Fruit fly (Drosophila melanogaster): ENCODE results near the gene Vap33.
A peak's percentile ranks its signal among the peaks of the same experiment; 100 is the strongest.

Vap33 gene

DNA sequence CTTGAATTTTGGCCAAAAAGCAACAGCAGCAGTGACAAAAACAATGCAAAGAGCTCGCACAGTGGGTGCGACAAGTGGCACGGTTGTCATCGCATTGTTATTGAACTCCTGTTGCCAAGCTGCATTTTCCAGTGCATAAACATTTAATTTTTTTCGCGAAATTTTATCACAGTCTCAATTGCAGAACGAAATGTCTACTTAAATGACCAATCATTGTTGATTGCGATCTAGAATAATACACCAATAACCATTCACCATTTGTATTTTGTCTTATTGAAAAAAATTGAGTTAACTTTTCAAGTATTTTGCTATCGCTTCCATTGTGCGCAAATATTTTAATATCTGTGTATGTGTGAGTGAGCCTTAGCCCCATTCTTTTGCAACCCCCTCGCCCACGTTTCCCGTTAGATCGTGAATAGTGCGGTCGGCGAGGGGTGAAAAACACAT is 1.4 kb downstream of the Vap33 start (continued):
- TF ChIP-seq cg (GFP tag; optimal IDR thresholded peaks at IDR 0.05): no peak
- TF ChIP-seq br (optimal IDR thresholded peaks at IDR 0.05): no peak
- no peak for TF ChIP-seq CG7357 (GFP tag; IDR thresholded peaks at IDR 0.05)
- no peak for TF ChIP-seq vnd (GFP tag; IDR thresholded peaks at IDR 0.05; ENCODE audit: partially characterized antibody)
- TF ChIP-seq her (GFP tag; optimal IDR thresholded peaks at IDR 0.05): no peak
- TF ChIP-seq CG9215 (GFP tag; IDR thresholded peaks at IDR 0.05): no peak; the same call in none of the 2 replicates
- no peak for TF ChIP-seq seq (GFP tag; IDR thresholded peaks at IDR 0.05)
- no peak for TF ChIP-seq wdn (GFP tag; IDR thresholded peaks at IDR 0.05)
- no peak for TF ChIP-seq CG1602 (GFP tag; optimal IDR thresholded peaks at IDR 0.05)
- TF ChIP-seq B-H1 (GFP tag; IDR thresholded peaks at IDR 0.05): no peak
- no peak for TF ChIP-seq nom (GFP tag; optimal IDR thresholded peaks at IDR 0.05)
- no peak for TF ChIP-seq CG15269 (tag; optimal IDR thresholded peaks at IDR 0.05)
- no peak for TF ChIP-seq BEAF-32 (GFP tag; optimal IDR thresholded peaks at IDR 0.05)
- peak; percentile 38 for TF ChIP-seq esg (GFP tag; conservative IDR thresholded peaks at IDR 0.05)
- TF ChIP-seq pfk (GFP tag; optimal IDR thresholded peaks at IDR 0.05): no peak
- TF ChIP-seq CG11504 (tag; optimal IDR thresholded peaks at IDR 0.05): no peak
- no peak for TF ChIP-seq salm (tag; optimal IDR thresholded peaks at IDR 0.05)
- no peak for TF ChIP-seq lab (GFP tag; optimal IDR thresholded peaks at IDR 0.05)
- TF ChIP-seq Drgx (GFP tag; IDR thresholded peaks at IDR 0.05): peak; percentile 51; the same call in 1 of the 2 replicates
- TF ChIP-seq Oli (tag; optimal IDR thresholded peaks at IDR 0.05): no peak
- peak; percentile 26 for TF ChIP-seq tio (GFP tag; optimal IDR thresholded peaks at IDR 0.05)
- TF ChIP-seq CG1529 (GFP tag; optimal IDR thresholded peaks at IDR 0.05): no peak
- TF ChIP-seq sug (tag; optimal IDR thresholded peaks at IDR 0.05): peak; percentile 22
- TF ChIP-seq en (GFP tag; optimal IDR thresholded peaks at IDR 0.05): no peak
- no peak for TF ChIP-seq CG4707 (GFP tag; optimal IDR thresholded peaks at IDR 0.05)
- TF ChIP-seq otp (GFP tag; IDR thresholded peaks at IDR 0.05): no peak
- TF ChIP-seq CG12155 (GFP tag; optimal IDR thresholded peaks at IDR 0.05): peak; percentile 22
- no peak for TF ChIP-seq CG1603 (tag; optimal IDR thresholded peaks at IDR 0.05)
- no peak for TF ChIP-seq Taf1 (GFP tag; IDR thresholded peaks at IDR 0.05)
- no peak for TF ChIP-seq cato (GFP tag; optimal IDR thresholded peaks at IDR 0.05; ENCODE audit: borderline replicate concordance)
- no peak for TF ChIP-seq eyg (GFP tag; optimal IDR thresholded peaks at IDR 0.05)
- TF ChIP-seq Xrp1 (GFP tag; IDR thresholded peaks at IDR 0.05): peak; percentile 14; the same call in 1 of the 2 replicates
- TF ChIP-seq CG7786 (GFP tag; optimal IDR thresholded peaks at IDR 0.05): peak; percentile 56
- no peak for TF ChIP-seq Hey (tag; optimal IDR thresholded peaks at IDR 0.05)
- no peak for TF ChIP-seq dati (GFP tag; IDR thresholded peaks at IDR 0.05)
- peak; percentile 16 for TF ChIP-seq CG4282 (GFP tag; optimal IDR thresholded peaks at IDR 0.05)
- no peak for TF ChIP-seq repo (GFP tag; optimal IDR thresholded peaks at IDR 0.05)
- no peak for TF ChIP-seq CG1233 (GFP tag; optimal IDR thresholded peaks at IDR 0.05)
- TF ChIP-seq Dip2 (GFP tag; IDR thresholded peaks at IDR 0.05): no peak
- TF ChIP-seq maf-S (GFP tag; optimal IDR thresholded peaks at IDR 0.05): peak; percentile 6
- no peak for TF ChIP-seq amos (GFP tag; IDR thresholded peaks at IDR 0.05; ENCODE audit: partially characterized antibody)
- TF ChIP-seq grau (tag; optimal IDR thresholded peaks at IDR 0.05): no peak
- no peak for TF ChIP-seq CG34224 (GFP tag; IDR thresholded peaks at IDR 0.05; ENCODE audit: partially characterized antibody)
- TF ChIP-seq HLH4C (GFP tag; IDR thresholded peaks at IDR 0.05; ENCODE audit: partially characterized antibody): no peak
- no peak for TF ChIP-seq kni (GFP tag; optimal IDR thresholded peaks at IDR 0.05)
- TF ChIP-seq CG1024 (GFP tag; IDR thresholded peaks at IDR 0.05): no peak
- TF ChIP-seq crp (GFP tag; optimal IDR thresholded peaks at IDR 0.05): no peak
- no peak for TF ChIP-seq chinmo (GFP tag; IDR thresholded peaks at IDR 0.05; ENCODE audit: partially characterized antibody)
- no peak for TF ChIP-seq CG14860 (GFP tag; IDR thresholded peaks at IDR 0.05; ENCODE audit: partially characterized antibody)
- no peak for TF ChIP-seq CG6854 (GFP tag; optimal IDR thresholded peaks at IDR 0.05)
- no peak; the same call in 1 of the 2 replicates for TF ChIP-seq CG11085 (GFP tag; IDR thresholded peaks at IDR 0.05)

Data from whole organism, embryonic.